Fruit fly (Drosophila melanogaster) whole organism, wandering third instar larva: Measurements from ENCODE around the gene CG43925.

Experiments
- Abd-B ChIP-seq: fragments of >200 bp; optimal IDR thresholded peaks from 2 replicates; lab custom pipeline; 2017; ENCODE audit warnings: missing biosample characterization, missing genetic modification characterization
- CG32264 ChIP-seq: fragments of 200-800 bp; sonication (Bioruptor generic); optimal IDR thresholded peaks from 2 replicates; lab custom pipeline; 2016; ENCODE audit warnings: missing biosample characterization, missing genetic modification characterization
- CG9705 ChIP-seq: fragments of 200-800 bp; sonication (Bioruptor generic); optimal IDR thresholded peaks from 2 replicates; lab custom pipeline; 2018; ENCODE audit warnings: missing biosample characterization, mild to moderate bottlenecking, missing genetic modification characterization
- CrebA ChIP-seq: fragments of 200-800 bp; sonication (Bioruptor generic); optimal IDR thresholded peaks from 2 replicates; lab custom pipeline; 2016; ENCODE audit warnings: missing biosample characterization, mild to moderate bottlenecking, missing genetic modification characterization, borderline replicate concordance
- Dfd ChIP-seq: fragments of >200 bp; optimal IDR thresholded peaks from 2 replicates; lab custom pipeline; 2017; ENCODE audit warnings: missing biosample characterization, missing genetic modification characterization
- Dif ChIP-seq: fragments of 200-275, 200-300 bp; sonication (Bioruptor generic); optimal IDR thresholded peaks from 2 replicates; lab custom pipeline; 2018; ENCODE audit warnings: missing biosample characterization, missing genetic modification characterization; ENCODE audit not compliant: partially characterized antibody
- GATAd ChIP-seq: sonication (Bioruptor generic); optimal IDR thresholded peaks from 2 replicates; lab custom pipeline; 2016; ENCODE audit warnings: missing biosample characterization, missing genetic modification characterization
- HLH106 ChIP-seq: fragments of 200-800 bp; optimal IDR thresholded peaks from 3 replicates; lab custom pipeline; 2019; ENCODE audit warnings: missing biosample characterization, mild to moderate bottlenecking, missing genetic modification characterization, moderate library complexity
- Hnf4 ChIP-seq: fragments of 200-800 bp; sonication (Bioruptor generic); optimal IDR thresholded peaks from 2 replicates; lab custom pipeline; 2016; ENCODE audit warnings: missing biosample characterization, mild to moderate bottlenecking, missing genetic modification characterization
- Hr78 ChIP-seq: fragments of >200 bp; optimal IDR thresholded peaks from 2 replicates; lab custom pipeline; 2017; ENCODE audit warnings: missing biosample characterization, missing genetic modification characterization
- Hr83 ChIP-seq: fragments of 200-300 bp; sonication (Bioruptor generic); optimal IDR thresholded peaks from 2 replicates; lab custom pipeline; 2016; ENCODE audit warnings: missing biosample characterization, mild to moderate bottlenecking, missing genetic modification characterization, moderate library complexity; ENCODE audit not compliant: poor library complexity, severe bottlenecking
- Jra ChIP-seq: sonication (Bioruptor generic); optimal IDR thresholded peaks from 2 replicates; lab custom pipeline; 2016; ENCODE audit warnings: missing biosample characterization, missing genetic modification characterization
- Mio ChIP-seq: sonication (Bioruptor generic); optimal IDR thresholded peaks from 2 replicates; lab custom pipeline; 2016; ENCODE audit warnings: missing biosample characterization, missing genetic modification characterization
- Myc ChIP-seq: fragments of >200 bp; optimal IDR thresholded peaks from 2 replicates; lab custom pipeline; 2017
- N ChIP-seq: fragments of >200 bp; optimal IDR thresholded peaks from 2 replicates; lab custom pipeline; 2018; ENCODE audit warnings: missing biosample characterization, missing external identifiers, missing genetic modification characterization
- OdsH ChIP-seq: fragments of 200-800 bp; sonication (Bioruptor generic); optimal IDR thresholded peaks from 2 replicates; lab custom pipeline; 2016; ENCODE audit warnings: missing biosample characterization, mild to moderate bottlenecking, missing genetic modification characterization
- Rel ChIP-seq, 2 experiments: fragments of 200-800 bp; sonication (Bioruptor generic) in 1 of 2; optimal IDR thresholded peaks; 2 replicates in 1 of 2; 3 replicates in 1 of 2; lab custom pipeline; 2016 to 2019; ENCODE audit warnings: mild to moderate bottlenecking in 2 of 2, missing biosample characterization in 2 of 2, missing genetic modification characterization in 2 of 2, moderate library complexity in 1 of 2
- Sp1 ChIP-seq: fragments of 200-800 bp; sonication (Bioruptor generic); optimal IDR thresholded peaks from 3 replicates; lab custom pipeline; 2019; ENCODE audit warnings: missing biosample characterization, mild to moderate bottlenecking, missing genetic modification characterization, moderate library complexity
- Vsx2 ChIP-seq: fragments of 200-300, 225-300 bp; sonication (Bioruptor generic); optimal IDR thresholded peaks from 2 replicates; lab custom pipeline; 2018; ENCODE audit warnings: missing biosample characterization, missing genetic modification characterization; ENCODE audit not compliant: partially characterized antibody
- br ChIP-seq: fragments of 200-800 bp; sonication (Bioruptor generic); optimal IDR thresholded peaks from 2 replicates; lab custom pipeline; 2016; ENCODE audit warnings: missing biosample characterization, missing genetic modification characterization
- brk ChIP-seq: fragments of 200-800 bp; sonication (Bioruptor generic); optimal IDR thresholded peaks from 2 replicates; lab custom pipeline; 2016; ENCODE audit warnings: missing biosample characterization, mild to moderate bottlenecking, missing genetic modification characterization
- dl ChIP-seq, 2 experiments: fragments of 175-275, 200-275 bp in 1 of 2; fragments of 200-275 bp in 1 of 2; sonication (Bioruptor generic); optimal IDR thresholded peaks; lab custom pipeline; 2018; ENCODE audit warnings: mild to moderate bottlenecking in 2 of 2, missing biosample characterization in 2 of 2, missing genetic modification characterization in 2 of 2, moderate library complexity in 2 of 2; ENCODE audit not compliant: partially characterized antibody in 2 of 2, insufficient read depth in 1 of 2
- dmrt93B ChIP-seq: fragments of 200-800 bp; sonication (Bioruptor generic); optimal IDR thresholded peaks from 2 replicates; lab custom pipeline; 2018; ENCODE audit warnings: missing biosample characterization, mild to moderate bottlenecking, missing genetic modification characterization
- dsf ChIP-seq: sonication (Bioruptor generic); optimal IDR thresholded peaks from 2 replicates; lab custom pipeline; 2016; ENCODE audit warnings: missing biosample characterization, missing genetic modification characterization, borderline replicate concordance
- ey ChIP-seq: fragments of 200-800 bp; sonication (Bioruptor generic); optimal IDR thresholded peaks from 2 replicates; lab custom pipeline; 2016; ENCODE audit warnings: missing biosample characterization, missing genetic modification characterization
- foxo ChIP-seq, 2 experiments: fragments of 200-800 bp; sonication (Bioruptor generic); optimal IDR thresholded peaks; 2 replicates in 1 of 2; 3 replicates in 1 of 2; lab custom pipeline; 2016 to 2017; ENCODE audit warnings: missing biosample characterization in 2 of 2, missing genetic modification characterization in 2 of 2
- fru ChIP-seq: fragments of 200-800 bp; sonication (Bioruptor generic); optimal IDR thresholded peaks from 3 replicates; lab custom pipeline; 2016; ENCODE audit warnings: missing biosample characterization, mild to moderate bottlenecking, missing genetic modification characterization
- h ChIP-seq: fragments of 200-800 bp; sonication (Bioruptor generic); optimal IDR thresholded peaks from 3 replicates; lab custom pipeline; 2016; ENCODE audit warnings: missing biosample characterization, mild to moderate bottlenecking, missing genetic modification characterization
- jim ChIP-seq: fragments of 175-275, 200-325 bp; sonication (Bioruptor generic); optimal IDR thresholded peaks from 2 replicates; lab custom pipeline; 2016; ENCODE audit warnings: missing biosample characterization, mild to moderate bottlenecking, missing genetic modification characterization
- lola ChIP-seq: fragments of >200 bp; optimal IDR thresholded peaks from 2 replicates; lab custom pipeline; 2017; ENCODE audit warnings: missing biosample characterization, missing genetic modification characterization
- pan ChIP-seq: fragments of >200 bp; optimal IDR thresholded peaks from 2 replicates; lab custom pipeline; 2017
- psq ChIP-seq: fragments of 200-800 bp; sonication (Bioruptor generic); optimal IDR thresholded peaks from 3 replicates; lab custom pipeline; 2017; ENCODE audit warnings: missing biosample characterization, mild to moderate bottlenecking, missing genetic modification characterization, moderate library complexity
- rgr ChIP-seq: fragments of 200-800 bp; sonication (Bioruptor generic); optimal IDR thresholded peaks from 3 replicates; lab custom pipeline; 2016; ENCODE audit warnings: missing biosample characterization, mild to moderate bottlenecking, missing genetic modification characterization
- sage ChIP-seq: fragments of 200-800 bp; sonication (Bioruptor generic); optimal IDR thresholded peaks from 2 replicates; lab custom pipeline; 2016; ENCODE audit warnings: missing biosample characterization, mild to moderate bottlenecking, missing genetic modification characterization
- sv ChIP-seq: fragments of 200-800 bp; sonication (Bioruptor generic); optimal IDR thresholded peaks from 3 replicates; lab custom pipeline; 2016; ENCODE audit warnings: missing biosample characterization, missing genetic modification characterization
- tai ChIP-seq: sonication (Bioruptor generic); optimal IDR thresholded peaks from 2 replicates; lab custom pipeline; 2016; ENCODE audit warnings: missing biosample characterization, missing genetic modification characterization
- usp ChIP-seq: fragments of >200 bp; optimal IDR thresholded peaks from 2 replicates; lab custom pipeline; 2017; ENCODE audit warnings: missing biosample characterization, missing genetic modification characterization
- woc ChIP-seq: sonication (Bioruptor generic); optimal IDR thresholded peaks from 2 replicates; lab custom pipeline; 2016; ENCODE audit warnings: missing biosample characterization, mild to moderate bottlenecking, missing genetic modification characterization

Gene CG43925

DNA sequence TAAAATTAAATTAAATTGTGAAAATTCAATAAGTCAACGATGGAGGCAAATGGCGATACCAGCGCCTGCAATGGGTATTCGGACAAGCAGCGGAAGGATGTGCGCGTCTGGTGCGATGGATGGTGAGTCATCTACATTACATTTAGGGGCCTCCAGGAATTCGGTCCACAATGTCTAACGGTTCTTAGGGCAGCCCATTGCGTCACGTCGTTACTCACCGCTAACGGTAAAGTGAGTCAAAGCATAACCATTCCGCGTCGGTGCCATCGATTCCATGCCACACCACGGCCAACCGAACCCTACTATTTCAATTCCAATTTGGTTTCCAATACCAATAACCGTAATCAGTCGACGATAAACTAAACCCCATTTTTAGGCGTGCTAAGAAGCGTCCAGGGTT lies 27.9 kb downstream of the CG43925 start:
- TF ChIP-seq ey (GFP tag; lab: Kevin White, UChicago): no peak
- TF ChIP-seq GATAd (GFP tag; lab: Kevin White, UChicago): no peak
- TF ChIP-seq pan (lab: Kevin White, UChicago): no peak
- no peak for TF ChIP-seq sv
- no peak for TF ChIP-seq jim
- TF ChIP-seq Dfd (GFP tag; lab: Kevin White, UChicago): no peak
- TF ChIP-seq h (GFP tag; lab: Kevin White, UChicago): no peak

- TF ChIP-seq fru (GFP tag; lab: Kevin White, UChicago): peak; percentile 21
- TF ChIP-seq br: peak; percentile 52
- no peak for TF ChIP-seq lola (GFP tag; lab: Kevin White, UChicago)
- peak in 1 of 2 experiments; percentile 4 for TF ChIP-seq foxo (GFP tag; optimal IDR thresholded peaks at IDR 0.05; lab: Kevin White, UChicago)
- no peak for TF ChIP-seq jim
- no peak for TF ChIP-seq CrebA (GFP tag; lab: Kevin White, UChicago)
- peak; percentile 58 for TF ChIP-seq Hr83
- TF ChIP-seq GATAd (GFP tag; lab: Kevin White, UChicago): no peak
- TF ChIP-seq N: no peak
- TF ChIP-seq dmrt93B (GFP tag; lab: Kevin White, UChicago): no peak
- TF ChIP-seq Mio (GFP tag; lab: Kevin White, UChicago): no peak
- no peak for TF ChIP-seq dl (GFP tag; optimal IDR thresholded peaks at IDR 0.05; lab: Kevin White, UChicago; ENCODE audit: insufficient read depth in 1 of 2, partially characterized antibody in 2 of 2)
- TF ChIP-seq Sp1 (GFP tag; lab: Kevin White, UChicago): peak; percentile 15
- TF ChIP-seq OdsH (GFP tag; lab: Kevin White, UChicago): peak; percentile 21
- TF ChIP-seq Rel (GFP tag; optimal IDR thresholded peaks at IDR 0.05; lab: Kevin White, UChicago): no peak
- peak; percentile 9 for TF ChIP-seq Rel (tag; optimal IDR thresholded peaks at IDR 0.05; lab: Kevin White, UChicago)
- TF ChIP-seq woc (GFP tag; lab: Kevin White, UChicago): no peak
- no peak for TF ChIP-seq pan (lab: Kevin White, UChicago)
- TF ChIP-seq brk (GFP tag; lab: Kevin White, UChicago): no peak
- no peak for TF ChIP-seq usp (GFP tag; lab: Kevin White, UChicago)
- TF ChIP-seq h (GFP tag; lab: Kevin White, UChicago): peak; percentile 70
- no peak for TF ChIP-seq CG9705
- no peak for TF ChIP-seq dsf
- peak; percentile 21 for TF ChIP-seq rgr (GFP tag; lab: Kevin White, UChicago)
- peak; percentile 22 for TF ChIP-seq HLH106
Observed at dm6 chr2L:13205256-13205655, 29.0 kb downstream of the CG43925 start.

dm6 chr2L:13206077-13206668 lies 29.9 kb downstream of the CG43925 start:
- TF ChIP-seq Hr83 (peak; percentile 0), Dfd (GFP tag; lab: Kevin White, UChicago) (no peak), Dif (GFP tag; lab: Kevin White, UChicago) (no peak), Mio (GFP tag; lab: Kevin White, UChicago) (no peak), rgr (GFP tag; lab: Kevin White, UChicago) (peak; percentile 8), OdsH (GFP tag; lab: Kevin White, UChicago) (peak; percentile 13), psq (GFP tag; lab: Kevin White, UChicago) (no peak), dmrt93B (GFP tag; lab: Kevin White, UChicago) (no peak), ey (GFP tag; lab: Kevin White, UChicago) (no peak), N (no peak), Rel (GFP tag; optimal IDR thresholded peaks at IDR 0.05; lab: Kevin White, UChicago) (no peak), Rel (tag; optimal IDR thresholded peaks at IDR 0.05; lab: Kevin White, UChicago) (peak; percentile 83), dl (GFP tag; optimal IDR thresholded peaks at IDR 0.05; lab: Kevin White, UChicago; ENCODE audit: insufficient read depth in 1 of 2, partially characterized antibody in 2 of 2) (no peak), fru (GFP tag; lab: Kevin White, UChicago) (no peak), woc (GFP tag; lab: Kevin White, UChicago) (no peak), CG32264 (no peak), HLH106 (no peak), sage (no peak), tai (GFP tag; lab: Kevin White, UChicago) (no peak), Vsx2 (no peak), usp (GFP tag; lab: Kevin White, UChicago) (no peak), GATAd (GFP tag; lab: Kevin White, UChicago) (no peak), Hr78 (GFP tag; lab: Kevin White, UChicago) (no peak), sv (no peak), pan (lab: Kevin White, UChicago) (no peak), dsf (no peak), h (GFP tag; lab: Kevin White, UChicago) (peak; percentile 42), CG9705 (no peak), br (peak; percentile 33), CrebA (GFP tag; lab: Kevin White, UChicago) (no peak), Sp1 (GFP tag; lab: Kevin White, UChicago) (no peak), jim (no peak), foxo (GFP tag; optimal IDR thresholded peaks at IDR 0.05; lab: Kevin White, UChicago) (no peak), Abd-B (GFP tag; lab: Kevin White, UChicago) (no peak), brk (GFP tag; lab: Kevin White, UChicago) (no peak), Myc (lab: Kevin White, UChicago) (no peak), lola (GFP tag; lab: Kevin White, UChicago) (no peak), Jra (GFP tag; lab: Kevin White, UChicago) (no peak), Hnf4 (peak; percentile 22)
